Worm (Caenorhabditis elegans) whole organism, early embryonic: ENCODE measurements around the gene C35A11.4.

Source experiments
- ama-1 ChIP-seq: fragments of 150-350 bp; optimal IDR thresholded peaks from 2 replicates; lab custom pipeline; 2014
- ets-7 ChIP-seq: sonication (generic microtip); optimal IDR thresholded peaks from 2 replicates; lab custom pipeline; 2016; ENCODE audit warnings: missing genotype, missing genetic modification characterization, missing compliant biosample characterization
- scrt-1 ChIP-seq: fragments of 200-800 bp; sonication (Bioruptor generic); IDR thresholded peaks from 2 replicates; pipeline ENCODE4 v1.3.6; 2022; ENCODE audit warnings: missing genetic modification characterization, missing compliant biosample characterization
- tbx-11 ChIP-seq: fragments of 200-800 bp; sonication (Bioruptor generic); IDR thresholded peaks from 2 replicates; pipeline ENCODE4 v1.3.6; 2022; ENCODE audit warnings: missing genetic modification characterization, missing compliant biosample characterization

ce11 chrV:5427860-5428259 lies 34.9 kb upstream of the C35A11.4 start, which contains the start of gene rhr-1:
- TF ChIP-seq scrt-1 (GFP tag; lab: Robert Waterston, UW): no peak
- TF ChIP-seq ama-1 (lab: Kevin White, UChicago): no peak
- TF ChIP-seq ets-7 (tag; lab: Kevin White, UChicago): no peak
- TF ChIP-seq tbx-11 (GFP tag; lab: Robert Waterston, UW): no peak
